Fruit fly (Drosophila melanogaster) whole organism, embryonic: ENCODE results near the gene CG14820.
A peak's percentile ranks its signal among the peaks of the same experiment; 100 is the strongest.

Experiments used
- Aef1 ChIP-seq: fragments of 200-800 bp; sonication (Bioruptor generic); IDR thresholded peaks from 3 replicates; pipeline ENCODE4 v1.3.6; 2022; ENCODE audit warnings: missing biosample characterization, missing genetic modification characterization
- BEAF-32 ChIP-seq: fragments of 200-800 bp; sonication (Bioruptor generic); optimal IDR thresholded peaks from 3 replicates; lab custom pipeline; 2017; ENCODE audit warnings: missing biosample characterization, missing genetic modification characterization, mild to moderate bottlenecking, moderate library complexity, missing genetic modification reagents
- CG10462 ChIP-seq: fragments of 200-800 bp; sonication (Bioruptor generic); optimal IDR thresholded peaks from 2 replicates; lab custom pipeline; 2016; ENCODE audit warnings: missing biosample characterization, missing genetic modification characterization
- CG11247 ChIP-seq: fragments of 200-800 bp; sonication (Bioruptor generic); IDR thresholded peaks from 2 replicates; pipeline ENCODE4 v1.3.6; 2022; ENCODE audit warnings: missing biosample characterization, missing genetic modification characterization
- CG12155 ChIP-seq: fragments of 200-800 bp; sonication (Bioruptor generic); optimal IDR thresholded peaks from 3 replicates; lab custom pipeline; 2016; ENCODE audit warnings: missing biosample characterization, missing genetic modification characterization
- CG12942 ChIP-seq: fragments of 200-800 bp; sonication (Bioruptor generic); optimal IDR thresholded peaks from 3 replicates; lab custom pipeline; 2016; ENCODE audit warnings: missing biosample characterization, missing genetic modification characterization
- CG14965 ChIP-seq: fragments of 200-800 bp; sonication (Bioruptor generic); optimal IDR thresholded peaks from 2 replicates; lab custom pipeline; 2016; ENCODE audit warnings: missing biosample characterization, missing genetic modification characterization, borderline replicate concordance
- CG15514 ChIP-seq: fragments of 200-800 bp; sonication (Bioruptor generic); optimal IDR thresholded peaks from 3 replicates; lab custom pipeline; 2017; ENCODE audit warnings: missing biosample characterization, missing genetic modification characterization, mild to moderate bottlenecking, moderate library complexity, missing genetic modification reagents
- CG17328 ChIP-seq: fragments of 200-800 bp; sonication (Bioruptor generic); IDR thresholded peaks from 2 replicates; pipeline ENCODE4 v1.3.6; 2022; ENCODE audit warnings: missing biosample characterization, missing genetic modification characterization
- CG17568 ChIP-seq: fragments of 200-800 bp; sonication (Bioruptor generic); optimal IDR thresholded peaks from 2 replicates; lab custom pipeline; 2018; ENCODE audit warnings: missing biosample characterization, mild to moderate bottlenecking, missing genetic modification characterization, moderate library complexity
- CG2875 ChIP-seq: fragments of 200-800 bp; sonication (Bioruptor generic); optimal IDR thresholded peaks from 2 replicates; lab custom pipeline; 2017; ENCODE audit warnings: missing biosample characterization, mild to moderate bottlenecking, missing genetic modification characterization, missing genetic modification reagents
- CG30403 ChIP-seq: fragments of 200-800 bp; sonication (Bioruptor generic); optimal IDR thresholded peaks from 3 replicates; lab custom pipeline; 2016; ENCODE audit warnings: missing biosample characterization, missing genetic modification characterization
- CG32532 ChIP-seq: fragments of 200-800 bp; sonication (Bioruptor generic); IDR thresholded peaks from 2 replicates; pipeline ENCODE4 v1.3.6; 2022; ENCODE audit warnings: missing biosample characterization, missing genetic modification characterization
- CG33557 ChIP-seq: fragments of 200-800 bp; sonication (Bioruptor generic); optimal IDR thresholded peaks from 2 replicates; lab custom pipeline; 2019; ENCODE audit warnings: missing biosample characterization, mild to moderate bottlenecking, missing genetic modification characterization, moderate library complexity
- CG4617 ChIP-seq: fragments of 200-800 bp; sonication (Bioruptor generic); optimal IDR thresholded peaks from 3 replicates; lab custom pipeline; 2016; ENCODE audit warnings: missing biosample characterization, missing genetic modification characterization, borderline replicate concordance
- CG7372 ChIP-seq: fragments of 200-800 bp; sonication (Bioruptor generic); IDR thresholded peaks from 2 replicates; pipeline ENCODE4 v1.3.6; 2022; ENCODE audit warnings: missing biosample characterization, missing genetic modification characterization
- CG7745 ChIP-seq: fragments of 200-800 bp; sonication (Bioruptor generic); optimal IDR thresholded peaks from 2 replicates; lab custom pipeline; 2018; ENCODE audit warnings: missing biosample characterization, mild to moderate bottlenecking, missing genetic modification characterization, moderate library complexity
- CG7987 ChIP-seq: fragments of 200-800 bp; sonication (Bioruptor generic); optimal IDR thresholded peaks from 2 replicates; lab custom pipeline; 2018; ENCODE audit warnings: missing biosample characterization, mild to moderate bottlenecking, missing genetic modification characterization, moderate library complexity
- CG8281 ChIP-seq: fragments of 200-800 bp; sonication (Bioruptor generic); optimal IDR thresholded peaks from 2 replicates; lab custom pipeline; 2018; ENCODE audit warnings: missing biosample characterization, mild to moderate bottlenecking, missing genetic modification characterization, moderate library complexity
- CG9437 ChIP-seq: fragments of 200-800 bp; sonication (Bioruptor generic); optimal IDR thresholded peaks from 2 replicates; lab custom pipeline; 2018; ENCODE audit warnings: missing biosample characterization, mild to moderate bottlenecking, missing genetic modification characterization
- CG9797 ChIP-seq: fragments of 200-800 bp; sonication (Bioruptor generic); optimal IDR thresholded peaks from 3 replicates; lab custom pipeline; 2018; ENCODE audit warnings: missing biosample characterization, mild to moderate bottlenecking, missing genetic modification characterization
- CHES-1-like ChIP-seq: fragments of 200-800 bp; sonication (Bioruptor generic); optimal IDR thresholded peaks from 2 replicates; lab custom pipeline; 2016; ENCODE audit warnings: missing biosample characterization, missing genetic modification characterization
- CoRest ChIP-seq: fragments of 200-800 bp; sonication (Bioruptor generic); optimal IDR thresholded peaks from 3 replicates; lab custom pipeline; 2018; ENCODE audit warnings: missing biosample characterization, mild to moderate bottlenecking, missing genetic modification characterization, moderate library complexity
- Deaf1 ChIP-seq: fragments of 200-800 bp; optimal IDR thresholded peaks from 3 replicates; lab custom pipeline; 2019; ENCODE audit warnings: missing biosample characterization, mild to moderate bottlenecking, missing genetic modification characterization, moderate library complexity
- HHEX ChIP-seq: fragments of 200-800 bp; sonication (Bioruptor generic); optimal IDR thresholded peaks from 3 replicates; lab custom pipeline; 2017; ENCODE audit warnings: missing biosample characterization, mild to moderate bottlenecking, missing genetic modification characterization, missing genetic modification reagents
- Med ChIP-seq: fragments of 200-800 bp; sonication (Bioruptor generic); peaks from one replicate; lab custom pipeline; 2016; ENCODE audit warnings: missing biosample characterization, missing genetic modification characterization, mild to moderate bottlenecking, inconsistent platforms, moderate library complexity
- Mes4 ChIP-seq: fragments of 200-800 bp; sonication (Bioruptor generic); optimal IDR thresholded peaks from 2 replicates; lab custom pipeline; 2016; ENCODE audit warnings: missing biosample characterization, missing genetic modification characterization
- Ptx1 ChIP-seq: fragments of 200-800 bp; sonication (Bioruptor generic); IDR thresholded peaks from 2 replicates; pipeline ENCODE4 v1.3.6; 2022; ENCODE audit warnings: missing biosample characterization, missing genetic modification characterization
- Rx ChIP-seq: fragments of 200-800 bp; sonication (Bioruptor generic); IDR thresholded peaks from 2 replicates; pipeline ENCODE4 v1.3.6; 2022; ENCODE audit warnings: missing biosample characterization, missing genetic modification characterization
- Scr ChIP-seq: fragments of 200-800 bp; sonication (Bioruptor generic); IDR thresholded peaks from 2 replicates; pipeline ENCODE4 v1.3.6; 2022; ENCODE audit warnings: missing biosample characterization, missing genetic modification characterization; ENCODE audit not compliant: partially characterized antibody
- Ssrp ChIP-seq: fragments of 200-800 bp; sonication (Bioruptor generic); optimal IDR thresholded peaks from 2 replicates; lab custom pipeline; 2018; ENCODE audit warnings: missing biosample characterization, mild to moderate bottlenecking, missing genetic modification characterization, moderate library complexity
- az2 ChIP-seq: fragments of 200-800 bp; sonication (Bioruptor generic); optimal IDR thresholded peaks from 3 replicates; lab custom pipeline; 2016; ENCODE audit warnings: missing biosample characterization, missing genetic modification characterization
- cas ChIP-seq: fragments of 200-800 bp; sonication (Bioruptor generic); IDR thresholded peaks from 2 replicates; pipeline ENCODE4 v1.3.6; 2022; ENCODE audit warnings: missing biosample characterization, missing genetic modification characterization
- chif ChIP-seq, 2 experiments: fragments of 200-800 bp; sonication (Bioruptor generic); optimal IDR thresholded peaks; 3 replicates each; lab custom pipeline; 2016; ENCODE audit warnings: missing biosample characterization in 2 of 2, missing genetic modification characterization in 2 of 2
- ci ChIP-seq: fragments of 200-800 bp; sonication (Bioruptor generic); IDR thresholded peaks from 3 replicates; pipeline ENCODE4 v1.3.6; 2022; ENCODE audit warnings: missing biosample characterization, missing genetic modification characterization
- crol ChIP-seq: fragments of 200-800 bp; sonication (Bioruptor generic); IDR thresholded peaks from 2 replicates; pipeline ENCODE4 v1.3.6; 2022; ENCODE audit warnings: missing biosample characterization, missing genetic modification characterization
- dmrt99B ChIP-seq: fragments of 200-800 bp; sonication (Bioruptor generic); optimal IDR thresholded peaks from 2 replicates; lab custom pipeline; 2018; ENCODE audit warnings: missing biosample characterization, mild to moderate bottlenecking, missing genetic modification characterization, moderate library complexity
- dysf ChIP-seq: fragments of 200-800 bp; sonication (Bioruptor generic); IDR thresholded peaks from 3 replicates; pipeline ENCODE4 v1.3.6; 2022; ENCODE audit warnings: missing biosample characterization, missing genetic modification characterization
- gcm2 ChIP-seq: fragments of 200-800 bp; sonication (Bioruptor generic); optimal IDR thresholded peaks from 2 replicates; lab custom pipeline; 2016; ENCODE audit warnings: missing biosample characterization, missing genetic modification characterization
- gsb-n ChIP-seq: fragments of 200-800 bp; sonication (Bioruptor generic); optimal IDR thresholded peaks from 3 replicates; lab custom pipeline; 2018; ENCODE audit warnings: missing biosample characterization, mild to moderate bottlenecking, missing genetic modification characterization
- onecut ChIP-seq: fragments of 200-800 bp; sonication (Bioruptor generic); IDR thresholded peaks from 2 replicates; pipeline ENCODE4 v1.3.6; 2022; ENCODE audit warnings: missing biosample characterization, missing genetic modification characterization
- pita ChIP-seq: fragments of 200-800 bp; sonication (Bioruptor generic); optimal IDR thresholded peaks from 2 replicates; lab custom pipeline; 2017; ENCODE audit warnings: missing biosample characterization, mild to moderate bottlenecking, missing genetic modification characterization
- prd ChIP-seq, 3 experiments: fragments of >200 bp in 2 of 3; fragments of 200-800 bp in 1 of 3; sonication (Bioruptor generic) in 1 of 3; optimal IDR thresholded peaks in 2 of 3; IDR thresholded peaks in 1 of 3; 2 replicates in 2 of 3; 3 replicates in 1 of 3; pipeline versions ENCODE4 v1.3.6 to Lab custom; 2017 to 2022; ENCODE audit warnings: missing biosample characterization in 1 of 3, missing genetic modification characterization in 1 of 3
- sc ChIP-seq, 3 experiments: fragments of >200 bp in 2 of 3; fragments of 200-800 bp in 1 of 3; sonication (Bioruptor generic) in 1 of 3; optimal IDR thresholded peaks; 2 replicates in 2 of 3; 3 replicates in 1 of 3; lab custom pipeline; 2017; ENCODE audit warnings: mild to moderate bottlenecking in 1 of 3, missing biosample characterization in 1 of 3, missing genetic modification characterization in 1 of 3, missing genetic modification reagents in 1 of 3
- seq ChIP-seq: fragments of 200-800 bp; sonication (Bioruptor generic); IDR thresholded peaks from 2 replicates; pipeline ENCODE4 v1.3.6; 2022; ENCODE audit warnings: missing biosample characterization, missing genetic modification characterization
- sug ChIP-seq: fragments of 200-800 bp; optimal IDR thresholded peaks from 2 replicates; lab custom pipeline; 2019; ENCODE audit warnings: missing biosample characterization, mild to moderate bottlenecking, missing genetic modification characterization, moderate library complexity
- ttk ChIP-seq: fragments of 200-800 bp; sonication (Bioruptor generic); IDR thresholded peaks from 2 replicates; pipeline ENCODE4 v2.1.2; 2022; ENCODE audit warnings: missing biosample characterization, missing genetic modification characterization
- twi ChIP-seq: fragments of 200-800 bp; optimal IDR thresholded peaks from 2 replicates; lab custom pipeline; 2019; ENCODE audit warnings: missing biosample characterization, mild to moderate bottlenecking, missing genetic modification characterization, moderate library complexity

The CG14820 gene

dm6 chr3L:6978030-6978683 is 45.4 kb downstream of the CG14820 start (continued):
- TF ChIP-seq prd (optimal IDR thresholded peaks at IDR 0.05; lab: Kevin White, UChicago) (no peak), prd (GFP tag; IDR thresholded peaks at IDR 0.05; lab: Robert Waterston, UW) (peak; percentile 5; the same call in 1 of the 3 replicates), twi (tag; lab: Kevin White, UChicago) (no peak), Ssrp (tag; lab: Kevin White, UChicago) (peak; percentile 10), CG10462 (GFP tag; lab: Kevin White, UChicago) (no peak), seq (no peak), CG7745 (tag; lab: Kevin White, UChicago) (no peak), Deaf1 (tag; lab: Kevin White, UChicago) (no peak), CG30403 (GFP tag; lab: Kevin White, UChicago) (no peak), Med (peak; percentile 72), Scr (no peak), CG2875 (GFP tag; lab: Kevin White, UChicago) (no peak), Mes4 (GFP tag; lab: Kevin White, UChicago) (no peak), pita (GFP tag; lab: Kevin White, UChicago) (no peak), CG7987 (GFP tag; lab: Kevin White, UChicago) (no peak), CG9797 (GFP tag; lab: Kevin White, UChicago) (no peak), CHES-1-like (GFP tag; lab: Kevin White, UChicago) (no peak), CG7372 (GFP tag; lab: Robert Waterston, UW) (no peak), CG33557 (GFP tag; lab: Kevin White, UChicago) (peak; percentile 16), ttk (GFP tag; lab: Robert Waterston, UW) (0 out of 2 replicates have a peak, but pooled peaks have one; percentile 18), HHEX (no peak), gcm2 (GFP tag; lab: Kevin White, UChicago) (no peak), dmrt99B (tag; lab: Kevin White, UChicago) (peak; percentile 2), CG12155 (peak; percentile 3), CG17568 (no peak), crol (GFP tag; lab: Robert Waterston, UW) (no peak), CG17328 (GFP tag; lab: Robert Waterston, UW) (peak; percentile 14; the same call in 1 of the 2 replicates), BEAF-32 (GFP tag; lab: Kevin White, UChicago) (no peak), CG9437 (GFP tag; lab: Kevin White, UChicago) (no peak), Rx (GFP tag; lab: Robert Waterston, UW) (no peak), chif (GFP tag; optimal IDR thresholded peaks at IDR 0.05; lab: Kevin White, UChicago) (no peak), sc (optimal IDR thresholded peaks at IDR 0.05; lab: Kevin White, UChicago) (no peak), sc (GFP tag; optimal IDR thresholded peaks at IDR 0.05; lab: Kevin White, UChicago) (no peak), CG8281 (tag; lab: Kevin White, UChicago) (no peak), CG14965 (no peak), gsb-n (no peak), sug (tag; lab: Kevin White, UChicago) (no peak), cas (GFP tag; lab: Robert Waterston, UW) (no peak), CG4617 (GFP tag; lab: Kevin White, UChicago) (no peak), ci (GFP tag; lab: Robert Waterston, UW) (0 out of 3 replicates have a peak, but pooled peaks have one; percentile 7), CG11247 (no peak), CG32532 (GFP tag; lab: Robert Waterston, UW) (0 out of 2 replicates have a peak, but pooled peaks have one; percentile 21), CG15514 (no peak), onecut (GFP tag; lab: Robert Waterston, UW) (no peak), az2 (GFP tag; lab: Kevin White, UChicago) (peak; percentile 22), CoRest (peak; percentile 17), Aef1 (GFP tag; lab: Robert Waterston, UW) (no peak), CG12942 (GFP tag; lab: Kevin White, UChicago) (no peak), Ptx1 (GFP tag; lab: Robert Waterston, UW) (peak; percentile 47; the same call in 1 of the 2 replicates), dysf (GFP tag; lab: Robert Waterston, UW) (0 out of 3 replicates have a peak, but pooled peaks have one; percentile 29)
